Worm (Caenorhabditis elegans): ENCODE results near the gene F27C8.2.

The F27C8.2 gene

DNA sequence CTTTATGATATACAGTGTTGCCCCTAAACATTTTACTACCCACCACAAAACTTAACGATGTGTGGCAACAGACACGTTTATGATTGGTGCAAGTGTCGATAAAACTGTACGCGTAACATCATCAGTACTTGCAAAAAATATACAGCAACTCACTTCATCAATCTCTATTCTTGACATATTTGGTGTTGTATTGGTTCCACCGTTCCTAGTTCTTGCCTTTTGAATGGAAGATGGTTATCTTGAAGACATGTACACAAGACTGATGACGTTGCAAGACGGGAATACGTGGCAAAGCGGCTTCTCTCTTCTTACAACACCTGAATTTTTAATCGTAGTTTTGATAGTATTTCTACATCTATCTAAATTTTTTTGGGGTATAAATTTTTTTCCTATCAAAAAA, 14.8 kb downstream of the F27C8.2 start:
- TF ChIP-seq nhr-232 (tag; optimal IDR thresholded peaks at IDR 0.05) (no peak), che-1 (tag; optimal IDR thresholded peaks at IDR 0.05) (no peak), hlh-15 (tag; optimal IDR thresholded peaks at IDR 0.05) (no peak), lim-6 (tag; optimal IDR thresholded peaks at IDR 0.05) (no peak), sox-4 (tag; optimal IDR thresholded peaks at IDR 0.05) (no peak), C08G9.2 (tag; optimal IDR thresholded peaks at IDR 0.05) (no peak), ceh-48 (tag; optimal IDR thresholded peaks at IDR 0.05) (no peak), hlh-6 (tag; optimal IDR thresholded peaks at IDR 0.05) (no peak), hlh-8 (tag; optimal IDR thresholded peaks at IDR 0.05) (no peak)

- peak; percentile 48 for TF ChIP-seq unc-55 (GFP tag; optimal IDR thresholded peaks at IDR 0.05)
- TF ChIP-seq ets-4 (tag; optimal IDR thresholded peaks at IDR 0.05): no peak
- peak; percentile 27 for TF ChIP-seq rnt-1 (tag; optimal IDR thresholded peaks at IDR 0.05)
These were observed 17.0 kb downstream of the F27C8.2 start for ce11 chrIV:9613072-9613590.

ce11 chrIV:9614060-9614459, 17.9 kb downstream of the F27C8.2 start:
- no peak for TF ChIP-seq ahr-1 (tag; optimal IDR thresholded peaks at IDR 0.05)
- no peak for TF ChIP-seq hlh-15 (tag; optimal IDR thresholded peaks at IDR 0.05)
- TF ChIP-seq ceh-9 (tag; optimal IDR thresholded peaks at IDR 0.05): no peak
- no peak for TF ChIP-seq nfya-1 (tag; optimal IDR thresholded peaks at IDR 0.05)

ce11 chrIV:9614695-9615094, 18.5 kb downstream of the F27C8.2 start, which contains the start of gene elt-1:
Gene elt-1 (plus strand): TSS chrIV:9614995.
- no peak for TF ChIP-seq ama-1 (optimal IDR thresholded peaks at IDR 0.05)
- TF ChIP-seq ref-2 (tag; optimal IDR thresholded peaks at IDR 0.05): no peak
- no peak for TF ChIP-seq C38D4.7 (GFP tag; optimal IDR thresholded peaks at IDR 0.05)
- no peak for TF ChIP-seq sox-2 (GFP tag; IDR thresholded peaks at IDR 0.05)
- no peak for TF ChIP-seq elt-4 (tag; optimal IDR thresholded peaks at IDR 0.05)
- TF ChIP-seq eyg-1 (tag; optimal IDR thresholded peaks at IDR 0.05): no peak

ce11 chrIV:9615511-9615910, 19.4 kb downstream of the F27C8.2 start:
- no peak for TF ChIP-seq madf-2 (tag; optimal IDR thresholded peaks at IDR 0.05)
- no peak for TF ChIP-seq eyg-1 (tag; optimal IDR thresholded peaks at IDR 0.05)
- TF ChIP-seq rnt-1 (tag; optimal IDR thresholded peaks at IDR 0.05): peak; percentile 100
- TF ChIP-seq sox-4 (tag; optimal IDR thresholded peaks at IDR 0.05): no peak
- no peak for TF ChIP-seq pag-3 (tag; optimal IDR thresholded peaks at IDR 0.05; ENCODE audit: borderline replicate concordance)
- TF ChIP-seq unc-86 (tag; optimal IDR thresholded peaks at IDR 0.05): no peak
- no peak for TF ChIP-seq nhr-11 (tag; optimal IDR thresholded peaks at IDR 0.05)
- no peak for TF ChIP-seq odd-2 (tag; optimal IDR thresholded peaks at IDR 0.05)

DNA sequence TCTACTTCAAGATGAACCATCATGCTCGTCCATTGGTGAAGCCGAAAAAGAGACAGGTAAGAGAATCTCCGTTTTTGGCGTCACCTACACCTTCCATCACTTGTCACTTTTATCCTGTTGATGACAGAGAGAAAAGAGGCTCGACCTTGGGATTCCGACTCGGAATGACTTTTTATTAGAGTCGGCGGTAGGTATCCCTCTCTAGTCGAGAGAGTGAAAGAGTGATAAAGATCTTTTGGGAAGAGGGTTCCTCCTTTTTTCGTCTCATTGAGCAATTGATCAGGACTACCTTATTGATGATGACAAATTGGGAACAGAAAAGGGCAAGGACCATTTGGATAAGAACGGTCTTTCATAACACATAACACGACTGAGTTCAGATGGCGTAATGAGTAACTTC, 21.2 kb downstream of the F27C8.2 start:
- TF ChIP-seq nhr-11 (tag; optimal IDR thresholded peaks at IDR 0.05) (no peak), hlh-30 (tag; optimal IDR thresholded peaks at IDR 0.05; ENCODE audit: insufficient read depth) (no peak), Y22D7AL.16 (tag; optimal IDR thresholded peaks at IDR 0.05) (no peak), lin-11 (tag; optimal IDR thresholded peaks at IDR 0.05) (no peak), ceh-22 (tag; optimal IDR thresholded peaks at IDR 0.05) (no peak), odd-2 (tag; optimal IDR thresholded peaks at IDR 0.05) (no peak), ceh-18 (tag; optimal IDR thresholded peaks at IDR 0.05) (no peak), hlh-15 (tag; optimal IDR thresholded peaks at IDR 0.05) (no peak), pha-2 (tag; optimal IDR thresholded peaks at IDR 0.05) (no peak), tbx-2 (tag; optimal IDR thresholded peaks at IDR 0.05) (no peak), unc-55 (GFP tag; optimal IDR thresholded peaks at IDR 0.05) (no peak), ref-2 (tag; optimal IDR thresholded peaks at IDR 0.05) (no peak), ceh-24 (tag; optimal IDR thresholded peaks at IDR 0.05) (no peak), ttx-3 (tag; optimal IDR thresholded peaks at IDR 0.05) (no peak), gmeb-2 (tag; optimal IDR thresholded peaks at IDR 0.05) (no peak), pax-1 (tag; optimal IDR thresholded peaks at IDR 0.05) (no peak), hlh-13 (GFP tag; optimal IDR thresholded peaks at IDR 0.05) (no peak), npax-4 (tag; optimal IDR thresholded peaks at IDR 0.05) (no peak)

Measured in whole organism, late embryonic.